Fruit fly (Drosophila melanogaster): ENCODE data around the gene CG11586.

The CG11586 gene

DNA sequence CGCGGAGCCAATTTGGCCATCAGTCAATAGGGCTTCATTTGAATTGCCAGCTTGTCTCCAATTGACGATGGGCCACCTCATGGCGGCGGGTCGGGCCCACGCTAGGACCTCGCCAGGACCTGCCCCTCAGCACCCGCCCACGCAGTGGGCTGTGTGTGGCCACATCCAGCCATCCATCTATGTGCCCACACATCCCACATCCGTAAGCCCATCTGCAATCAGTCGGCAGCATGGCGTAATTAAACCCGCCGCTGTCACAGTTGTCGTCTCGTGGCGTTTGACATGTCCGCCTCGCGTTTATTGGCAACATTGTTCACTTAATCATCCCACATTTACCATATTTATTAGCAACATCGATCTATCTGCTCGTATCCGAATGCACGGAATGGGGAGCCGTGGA lies 24.1 kb downstream of the CG11586 start:
- TF ChIP-seq CG14655 (GFP tag; optimal IDR thresholded peaks at IDR 0.05) (no peak), CG32121 (GFP tag; IDR thresholded peaks at IDR 0.05) (no peak), D1 (tag; optimal IDR thresholded peaks at IDR 0.05) (no peak), rn (GFP tag; IDR thresholded peaks at IDR 0.05) (no peak), CG10348 (GFP tag; IDR thresholded peaks at IDR 0.05) (no peak), CG17806 (tag; optimal IDR thresholded peaks at IDR 0.05) (no peak)

- TF ChIP-seq CG17806 (tag; optimal IDR thresholded peaks at IDR 0.05) (no peak), Pif1A (GFP tag; optimal IDR thresholded peaks at IDR 0.05) (no peak), CG13204 (GFP tag; optimal IDR thresholded peaks at IDR 0.05) (no peak), CG34367 (tag; optimal IDR thresholded peaks at IDR 0.05) (no peak), D1 (tag; optimal IDR thresholded peaks at IDR 0.05) (no peak), CG10348 (GFP tag; IDR thresholded peaks at IDR 0.05) (no peak), Ets98B (GFP tag; IDR thresholded peaks at IDR 0.05) (no peak), fd96Ca (GFP tag; IDR thresholded peaks at IDR 0.05) (no peak), rn (GFP tag; IDR thresholded peaks at IDR 0.05) (no peak), CG8301 (tag; optimal IDR thresholded peaks at IDR 0.05) (no peak), CG9948 (tag; optimal IDR thresholded peaks at IDR 0.05) (no peak)
These were observed 26.1 kb downstream of the CG11586 start, which contains the start of gene ImpL2 for dm6 chr3L:4236097-4236572. ImpL2 (minus strand) TSS chr3L:4236147.

DNA sequence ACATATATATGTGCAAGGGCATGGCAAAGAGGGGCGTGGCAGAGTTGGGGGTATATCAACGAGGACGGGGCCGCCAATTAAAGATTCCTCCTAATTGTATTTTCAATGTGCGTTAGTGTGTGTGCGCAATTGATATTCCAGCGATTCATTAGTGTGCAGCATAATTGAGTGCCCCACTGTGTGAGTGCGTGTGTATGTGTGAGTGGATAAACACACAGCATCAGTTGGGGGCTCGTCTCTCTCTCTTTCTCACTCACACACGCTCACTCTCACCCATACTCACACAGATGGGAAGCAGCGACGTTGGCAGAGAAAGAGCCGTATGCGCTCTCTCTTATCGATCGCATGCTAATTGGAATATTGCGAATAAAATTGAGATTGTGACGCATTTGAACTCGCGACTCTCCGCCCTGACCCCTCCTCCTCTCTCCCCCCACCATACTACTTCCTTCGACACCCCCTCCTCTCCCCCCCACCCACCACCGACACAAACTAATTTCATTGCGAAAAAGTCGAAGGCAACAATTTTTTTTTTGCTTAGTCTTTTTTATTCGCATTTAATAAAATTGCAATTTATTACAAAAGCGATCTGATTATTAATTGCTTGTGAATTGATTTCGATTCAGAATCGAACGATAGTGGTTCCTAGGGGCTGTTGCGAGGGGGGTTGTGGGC lies 28.5 kb downstream of the CG11586 start:
- TF ChIP-seq CG10348 (GFP tag; IDR thresholded peaks at IDR 0.05) (no peak), CG15710 (tag; optimal IDR thresholded peaks at IDR 0.05) (no peak), rn (GFP tag; IDR thresholded peaks at IDR 0.05) (no peak), Pif1A (GFP tag; optimal IDR thresholded peaks at IDR 0.05) (no peak), D1 (tag; optimal IDR thresholded peaks at IDR 0.05) (no peak), CG14655 (GFP tag; optimal IDR thresholded peaks at IDR 0.05) (no peak), gl (tag; optimal IDR thresholded peaks at IDR 0.05) (no peak), CG8301 (tag; optimal IDR thresholded peaks at IDR 0.05) (no peak), CG4496 (GFP tag; IDR thresholded peaks at IDR 0.05) (no peak), CG12605 (GFP tag; IDR thresholded peaks at IDR 0.05) (no peak), CG32121 (GFP tag; IDR thresholded peaks at IDR 0.05) (no peak), EcR (GFP tag; optimal IDR thresholded peaks at IDR 0.05) (no peak), fd96Ca (GFP tag; IDR thresholded peaks at IDR 0.05) (no peak), CG34367 (tag; optimal IDR thresholded peaks at IDR 0.05) (no peak), CG17806 (tag; optimal IDR thresholded peaks at IDR 0.05) (no peak), CG9948 (tag; optimal IDR thresholded peaks at IDR 0.05) (no peak), CG8159 (tag; optimal IDR thresholded peaks at IDR 0.05) (no peak)

DNA sequence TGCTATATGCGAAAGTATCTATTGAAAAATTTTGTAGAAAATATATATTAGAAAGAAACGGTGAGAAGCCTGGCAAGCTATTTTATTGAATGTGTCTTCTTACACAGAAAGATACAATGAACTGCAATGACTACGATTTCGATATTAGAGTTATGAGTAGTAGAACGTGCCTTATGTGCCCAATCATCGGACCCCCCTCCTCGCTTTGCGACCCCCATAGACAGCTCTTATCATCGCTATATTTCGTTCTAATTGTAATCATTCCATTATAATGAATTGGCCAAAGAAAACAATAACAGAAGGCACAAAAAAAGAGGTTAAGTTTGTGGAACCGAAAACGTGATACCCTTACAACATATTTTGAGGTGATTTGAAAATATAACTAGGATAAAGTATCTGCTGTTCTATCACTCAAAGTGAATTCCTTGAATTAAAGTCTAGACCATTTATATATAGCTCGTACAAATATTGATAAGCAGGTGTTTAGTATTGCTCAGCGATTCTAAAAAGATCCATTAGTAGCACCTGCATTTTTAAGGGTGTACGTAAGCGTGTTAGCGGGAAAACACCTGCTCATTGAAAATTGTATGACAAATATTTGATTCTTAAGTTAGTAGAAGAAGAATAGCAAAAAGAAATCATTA lies 29.4 kb downstream of the CG11586 start:
- peak; percentile 5 for TF ChIP-seq CG14655 (GFP tag; optimal IDR thresholded peaks at IDR 0.05)
- no peak for TF ChIP-seq CG17806 (tag; optimal IDR thresholded peaks at IDR 0.05)
- no peak for TF ChIP-seq fd96Ca (GFP tag; IDR thresholded peaks at IDR 0.05)

- TF ChIP-seq Pif1B (GFP tag; optimal IDR thresholded peaks at IDR 0.05) (no peak), CG17806 (tag; optimal IDR thresholded peaks at IDR 0.05) (no peak), fd96Ca (GFP tag; IDR thresholded peaks at IDR 0.05) (no peak), CG34367 (tag; optimal IDR thresholded peaks at IDR 0.05) (no peak), EcR (GFP tag; optimal IDR thresholded peaks at IDR 0.05) (no peak), CG12605 (GFP tag; IDR thresholded peaks at IDR 0.05) (no peak), rn (GFP tag; IDR thresholded peaks at IDR 0.05) (no peak), Pif1A (GFP tag; optimal IDR thresholded peaks at IDR 0.05) (no peak), D1 (tag; optimal IDR thresholded peaks at IDR 0.05) (no peak), CG8301 (tag; optimal IDR thresholded peaks at IDR 0.05) (no peak), CG4496 (GFP tag; IDR thresholded peaks at IDR 0.05) (no peak), CG13204 (GFP tag; optimal IDR thresholded peaks at IDR 0.05) (no peak), CG8159 (tag; optimal IDR thresholded peaks at IDR 0.05) (no peak)
These were observed 30.0 kb downstream of the CG11586 start for dm6 chr3L:4232227-4232626.

dm6 chr3L:4231401-4232014 lies 30.8 kb downstream of the CG11586 start:
- TF ChIP-seq CG12605 (GFP tag; IDR thresholded peaks at IDR 0.05) (no peak), EcR (GFP tag; optimal IDR thresholded peaks at IDR 0.05) (peak; percentile 29)

DNA sequence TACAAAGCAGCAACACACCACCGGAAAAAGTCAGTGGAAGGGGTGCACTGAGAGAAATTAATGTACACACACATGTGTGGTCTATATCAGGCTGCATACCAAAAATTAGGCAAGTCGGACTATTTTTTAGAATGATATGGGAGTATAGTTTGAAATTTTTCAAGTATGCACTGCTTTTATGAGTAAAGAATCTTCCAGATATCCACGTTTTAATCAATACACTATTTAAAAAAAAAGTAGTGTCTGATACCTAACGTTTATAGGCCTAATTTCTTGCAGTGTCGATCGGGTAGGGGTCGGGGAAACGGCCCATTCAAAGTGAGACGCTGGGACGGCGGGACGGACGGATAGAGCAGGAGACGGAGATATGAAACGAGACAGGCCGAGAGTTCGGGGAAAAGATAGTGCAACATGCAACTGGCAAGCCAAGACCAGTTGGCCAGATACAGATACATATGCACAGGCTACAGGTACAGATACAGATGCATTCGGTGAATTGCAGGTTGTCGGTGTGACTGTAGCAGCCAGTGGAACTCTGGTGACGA lies 31.8 kb downstream of the CG11586 start:
- peak; percentile 70 for TF ChIP-seq CG10348 (GFP tag; IDR thresholded peaks at IDR 0.05)
- peak; percentile 94 for TF ChIP-seq CG9948 (tag; optimal IDR thresholded peaks at IDR 0.05)
- peak; percentile 89 for TF ChIP-seq Pif1B (GFP tag; optimal IDR thresholded peaks at IDR 0.05)
- peak; percentile 42; the same call in 1 of the 2 replicates for TF ChIP-seq rn (GFP tag; IDR thresholded peaks at IDR 0.05)
- TF ChIP-seq Ets98B (GFP tag; IDR thresholded peaks at IDR 0.05): peak; percentile 79
- TF ChIP-seq gl (tag; optimal IDR thresholded peaks at IDR 0.05): peak; percentile 85
- TF ChIP-seq D1 (tag; optimal IDR thresholded peaks at IDR 0.05): peak; percentile 88
- TF ChIP-seq CG8159 (tag; optimal IDR thresholded peaks at IDR 0.05): peak; percentile 96
- TF ChIP-seq CG34367 (tag; optimal IDR thresholded peaks at IDR 0.05): peak; percentile 91
- TF ChIP-seq Pif1A (GFP tag; optimal IDR thresholded peaks at IDR 0.05): peak; percentile 95
- peak; percentile 89 for TF ChIP-seq fd96Ca (GFP tag; IDR thresholded peaks at IDR 0.05)
- peak; percentile 92 for TF ChIP-seq CG32121 (GFP tag; IDR thresholded peaks at IDR 0.05)
- TF ChIP-seq CG15710 (tag; optimal IDR thresholded peaks at IDR 0.05): peak; percentile 94
- TF ChIP-seq CG8301 (tag; optimal IDR thresholded peaks at IDR 0.05): peak; percentile 95
- peak; percentile 74 for TF ChIP-seq CG13204 (GFP tag; optimal IDR thresholded peaks at IDR 0.05)
- TF ChIP-seq CG4496 (GFP tag; IDR thresholded peaks at IDR 0.05): peak; percentile 88
- peak; percentile 41 for TF ChIP-seq Snoo (tag; optimal IDR thresholded peaks at IDR 0.05)
- TF ChIP-seq CG12605 (GFP tag; IDR thresholded peaks at IDR 0.05): peak; percentile 82
- peak; percentile 95 for TF ChIP-seq CG14655 (GFP tag; optimal IDR thresholded peaks at IDR 0.05)
- peak; percentile 19 for TF ChIP-seq EcR (GFP tag; optimal IDR thresholded peaks at IDR 0.05)
- TF ChIP-seq CG17806 (tag; optimal IDR thresholded peaks at IDR 0.05): peak; percentile 92
